Fruit fly (Drosophila melanogaster) whole organism, prepupa: ENCODE measurements around the gene aqz.

ENCODE experiments used
- CG31627 ChIP-seq: fragments of 200-800 bp; sonication (Bioruptor generic); optimal IDR thresholded peaks from 3 replicates; lab custom pipeline; 2016; ENCODE audit warnings: missing biosample characterization, missing genetic modification characterization
- CG4318 ChIP-seq: fragments of 200-800 bp; sonication (Bioruptor generic); optimal IDR thresholded peaks from 3 replicates; lab custom pipeline; 2017; ENCODE audit warnings: missing biosample characterization, mild to moderate bottlenecking, missing genetic modification characterization
- CG8319 ChIP-seq: fragments of 200-800 bp; sonication (Bioruptor generic); optimal IDR thresholded peaks from 3 replicates; lab custom pipeline; 2016; ENCODE audit warnings: missing biosample characterization, missing genetic modification characterization
- Hr38 ChIP-seq: sonication (Bioruptor generic); optimal IDR thresholded peaks from 2 replicates; lab custom pipeline; 2016; ENCODE audit warnings: missing biosample characterization, missing genetic modification characterization
- Sox102F ChIP-seq: fragments of 200-800 bp; sonication (Bioruptor generic); optimal IDR thresholded peaks from 2 replicates; lab custom pipeline; 2016; ENCODE audit warnings: missing biosample characterization, mild to moderate bottlenecking, missing genetic modification characterization
- fd85E ChIP-seq: fragments of 200-800 bp; sonication (Bioruptor generic); optimal IDR thresholded peaks from 3 replicates; lab custom pipeline; 2016; ENCODE audit warnings: missing biosample characterization, missing genetic modification characterization
- svp ChIP-seq: fragments of 200-800 bp; sonication (Bioruptor generic); peaks from one replicate; lab custom pipeline; 2016; ENCODE audit warnings: missing biosample characterization, missing genetic modification characterization

DNA sequence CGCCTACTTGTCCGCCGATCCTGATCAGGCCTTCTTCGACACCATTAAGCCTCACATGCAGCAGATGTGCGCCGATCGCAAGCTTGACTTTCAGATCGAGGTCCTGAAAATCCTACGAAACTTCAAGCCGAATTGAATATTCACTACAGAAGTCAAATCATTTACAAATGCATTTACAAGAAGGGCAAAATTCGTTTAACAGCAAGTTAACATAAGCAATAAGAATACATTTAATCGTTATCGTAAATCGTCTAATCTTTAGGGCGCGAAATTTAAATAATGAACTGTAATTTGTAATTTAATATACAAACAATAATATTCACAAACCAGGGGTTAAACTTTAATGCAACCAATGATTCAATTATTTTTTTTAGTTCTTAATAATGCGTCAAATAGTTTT, 13.4 kb downstream of the aqz start:
- TF ChIP-seq CG4318 (GFP tag; lab: Kevin White, UChicago) (no peak), fd85E (GFP tag; lab: Kevin White, UChicago) (no peak), Sox102F (GFP tag; lab: Kevin White, UChicago) (no peak), CG31627 (no peak), svp (GFP tag; lab: Kevin White, UChicago) (no peak), CG8319 (no peak), Hr38 (no peak)
